Worm (Caenorhabditis elegans) whole organism, late embryonic: ENCODE results near the gene ZK899.2.

Source experiments
- C08G9.2 ChIP-seq: sonication (generic microtip); optimal IDR thresholded peaks from 2 replicates; lab custom pipeline; 2016; ENCODE audit warnings: mild to moderate bottlenecking, missing genetic modification characterization, moderate library complexity, missing compliant biosample characterization
- C38D4.7 ChIP-seq: fragments of 200-800 bp; sonication (Bioruptor generic); optimal IDR thresholded peaks from 2 replicates; lab custom pipeline; 2018; ENCODE audit warnings: mild to moderate bottlenecking, missing genetic modification characterization, moderate library complexity, missing compliant biosample characterization
- F13H6.1 ChIP-seq: sonication (generic microtip); optimal IDR thresholded peaks from 2 replicates; lab custom pipeline; 2016; ENCODE audit warnings: missing genetic modification characterization, missing compliant biosample characterization
- K02D7.2 ChIP-seq: sonication (generic microtip); optimal IDR thresholded peaks from 2 replicates; lab custom pipeline; 2017; ENCODE audit warnings: mild to moderate bottlenecking, missing genetic modification characterization, missing compliant biosample characterization
- T23F11.4 ChIP-seq: fragments of 200-800 bp; sonication (Bioruptor generic); optimal IDR thresholded peaks from 2 replicates; lab custom pipeline; 2018; ENCODE audit warnings: mild to moderate bottlenecking, missing genetic modification characterization, missing compliant biosample characterization
- ahr-1 ChIP-seq: sonication (generic microtip); optimal IDR thresholded peaks from 2 replicates; lab custom pipeline; 2016; ENCODE audit warnings: missing genetic modification characterization, missing compliant biosample characterization
- ceh-2 ChIP-seq: sonication (generic microtip); optimal IDR thresholded peaks from 2 replicates; lab custom pipeline; 2016; ENCODE audit warnings: missing genotype, missing genetic modification characterization, missing compliant biosample characterization
- ceh-22 ChIP-seq: sonication (generic microtip); optimal IDR thresholded peaks from 2 replicates; lab custom pipeline; 2017; ENCODE audit warnings: missing biosample characterization, missing genetic modification characterization
- ceh-31 ChIP-seq: sonication (generic microtip); optimal IDR thresholded peaks from 2 replicates; lab custom pipeline; 2016; ENCODE audit warnings: missing genetic modification characterization, missing compliant biosample characterization
- ceh-45 ChIP-seq: fragments of 200-800 bp; sonication (Bioruptor generic); IDR thresholded peaks from 2 replicates; pipeline ENCODE4 v1.3.6; 2022; ENCODE audit warnings: missing genetic modification reagents, missing genetic modification characterization, missing compliant biosample characterization
- che-1 ChIP-seq: sonication (generic microtip); optimal IDR thresholded peaks from 2 replicates; lab custom pipeline; 2016; ENCODE audit warnings: mild to moderate bottlenecking, missing genetic modification characterization, missing compliant biosample characterization
- dmd-4 ChIP-seq: sonication (generic microtip); optimal IDR thresholded peaks from 2 replicates; lab custom pipeline; 2016; ENCODE audit warnings: borderline replicate concordance, missing genetic modification characterization, missing compliant biosample characterization
- elt-2 ChIP-seq: sonication (generic microtip); optimal IDR thresholded peaks from 2 replicates; lab custom pipeline; 2016; ENCODE audit warnings: missing genetic modification reagents, missing genetic modification characterization, missing compliant biosample characterization
- ets-4 ChIP-seq: sonication (generic microtip); optimal IDR thresholded peaks from 2 replicates; lab custom pipeline; 2016; ENCODE audit warnings: missing genetic modification characterization, missing compliant biosample characterization
- eyg-1 ChIP-seq: sonication (generic microtip); optimal IDR thresholded peaks from 2 replicates; lab custom pipeline; 2016; ENCODE audit warnings: missing genotype, missing genetic modification characterization, missing compliant biosample characterization
- fax-1 ChIP-seq: sonication (generic microtip); optimal IDR thresholded peaks from 2 replicates; lab custom pipeline; 2016; ENCODE audit warnings: missing genotype, missing genetic modification characterization, missing compliant biosample characterization
- gmeb-2 ChIP-seq: sonication (generic microtip); optimal IDR thresholded peaks from 2 replicates; lab custom pipeline; 2016; ENCODE audit warnings: missing genetic modification characterization, inconsistent platforms, missing compliant biosample characterization
- lim-6 ChIP-seq: sonication (generic microtip); optimal IDR thresholded peaks from 2 replicates; lab custom pipeline; 2016; ENCODE audit warnings: missing genetic modification characterization, missing compliant biosample characterization
- nhr-232 ChIP-seq: sonication (generic microtip); optimal IDR thresholded peaks from 2 replicates; lab custom pipeline; 2016; ENCODE audit warnings: missing genetic modification characterization, missing compliant biosample characterization
- odd-2 ChIP-seq: sonication (generic microtip); optimal IDR thresholded peaks from 2 replicates; lab custom pipeline; 2017; ENCODE audit warnings: antibody characterized with exemption, mild to moderate bottlenecking, missing genetic modification characterization, missing compliant biosample characterization
- pag-3 ChIP-seq: sonication (generic microtip); optimal IDR thresholded peaks from 2 replicates; lab custom pipeline; 2016; ENCODE audit warnings: missing compliant biosample characterization, missing genetic modification characterization, borderline replicate concordance
- pat-9 ChIP-seq: fragments of 200-800 bp; sonication (Bioruptor generic); optimal IDR thresholded peaks from 2 replicates; lab custom pipeline; 2018; ENCODE audit warnings: mild to moderate bottlenecking, missing genetic modification characterization, moderate library complexity, missing compliant biosample characterization
- pqm-1 ChIP-seq: sonication (generic microtip); optimal IDR thresholded peaks from 2 replicates; lab custom pipeline; 2016; ENCODE audit warnings: missing genetic modification characterization, missing compliant biosample characterization
- sox-4 ChIP-seq: sonication (generic microtip); optimal IDR thresholded peaks from 2 replicates; lab custom pipeline; 2017; ENCODE audit warnings: mild to moderate bottlenecking, missing genetic modification characterization, inconsistent platforms, missing compliant biosample characterization
- syd-9 ChIP-seq: sonication (generic microtip); optimal IDR thresholded peaks from 2 replicates; lab custom pipeline; 2016; ENCODE audit warnings: mild to moderate bottlenecking, missing genetic modification characterization, moderate library complexity, missing compliant biosample characterization
- tbx-2 ChIP-seq: sonication (generic microtip); optimal IDR thresholded peaks from 2 replicates; lab custom pipeline; 2016; ENCODE audit warnings: missing genetic modification characterization, missing compliant biosample characterization
- tbx-7 ChIP-seq: sonication (generic microtip); optimal IDR thresholded peaks from 2 replicates; lab custom pipeline; 2016; ENCODE audit warnings: missing genotype, missing genetic modification characterization, missing compliant biosample characterization
- ttx-3 ChIP-seq: sonication (generic microtip); optimal IDR thresholded peaks from 2 replicates; lab custom pipeline; 2016; ENCODE audit warnings: missing genetic modification reagents, missing genetic modification characterization, missing compliant biosample characterization
- unc-3 ChIP-seq, 2 experiments: fragments of 200-800 bp in 1 of 2; sonication (Bioruptor generic) in 1 of 2; sonication (generic microtip) in 1 of 2; conservative IDR thresholded peaks in 1 of 2; optimal IDR thresholded peaks in 1 of 2; 2 replicates each; pipeline versions ENCODE4 v1.3.6 to Lab custom; 2016 to 2022; ENCODE audit warnings: missing compliant biosample characterization in 2 of 2, missing genetic modification characterization in 2 of 2, missing genetic modification reagents in 1 of 2
- unc-42 ChIP-seq: sonication (generic microtip); optimal IDR thresholded peaks from 2 replicates; lab custom pipeline; 2016; ENCODE audit warnings: missing genotype, missing genetic modification characterization, missing compliant biosample characterization
- zip-5 ChIP-seq: sonication (generic microtip); optimal IDR thresholded peaks from 2 replicates; lab custom pipeline; 2016; ENCODE audit warnings: missing genetic modification characterization, missing compliant biosample characterization

Gene ZK899.2

DNA sequence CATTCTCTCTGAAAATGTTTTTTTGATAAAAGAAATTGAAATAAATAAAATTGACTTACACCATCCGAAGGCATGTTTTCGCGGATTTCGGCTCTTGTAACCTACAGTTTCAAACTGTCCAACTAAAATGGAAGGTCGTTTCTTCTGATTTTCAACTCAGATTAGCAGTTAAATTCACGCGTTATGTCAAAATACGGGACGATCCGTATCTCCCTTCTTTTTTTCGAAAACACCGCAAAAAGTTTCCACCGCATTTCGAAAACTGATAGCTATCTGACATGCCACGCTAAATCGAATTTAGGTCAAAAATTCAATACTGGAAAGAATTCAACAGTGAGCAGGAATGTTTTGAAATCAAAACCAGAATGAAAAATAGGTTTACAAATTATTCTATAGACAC lies 6.3 kb upstream of the ZK899.2 start, which contains the start of gene tba-8:
tba-8 (minus strand) TSS at position 207 of the 400 bp plus-strand sequence.
- no peak for TF ChIP-seq ets-4 (tag; lab: Kevin White, UChicago)
- no peak for TF ChIP-seq pag-3 (tag; lab: Kevin White, UChicago)
- no peak for TF ChIP-seq ceh-2 (tag; lab: Kevin White, UChicago)
- no peak for TF ChIP-seq ceh-31 (tag; lab: Kevin White, UChicago)
- TF ChIP-seq tbx-2 (tag; lab: Kevin White, UChicago) = no peak
- no peak for TF ChIP-seq ceh-22 (tag; lab: Kevin White, UChicago)
- TF ChIP-seq lim-6 (tag; lab: Kevin White, UChicago) = no peak
- TF ChIP-seq che-1 = no peak

DNA sequence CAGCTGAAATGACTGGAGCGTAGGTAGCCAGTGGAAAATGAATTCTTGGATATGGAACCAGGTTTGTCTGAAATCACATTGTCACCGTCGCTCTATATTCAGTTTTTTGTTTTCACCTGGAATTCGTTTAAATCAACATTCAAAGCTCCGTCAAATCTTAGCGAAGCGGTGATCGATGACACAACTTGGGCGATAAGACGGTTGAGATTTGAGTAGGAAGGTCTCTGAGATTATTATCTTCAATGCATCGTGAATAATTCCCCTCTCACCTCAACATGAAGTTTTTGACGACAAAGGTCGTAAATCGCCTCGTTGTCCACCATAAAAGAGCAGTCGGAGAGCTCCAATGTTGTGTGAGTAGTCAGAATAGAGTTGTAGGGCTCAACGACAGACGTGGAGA lies 4.8 kb upstream of the ZK899.2 start:
- TF ChIP-seq pat-9 = no peak
- no peak for TF ChIP-seq unc-3 (GFP tag; conservative IDR thresholded peaks at IDR 0.05; lab: Robert Waterston, UW)
- TF ChIP-seq unc-3 (tag; optimal IDR thresholded peaks at IDR 0.05; lab: Kevin White, UChicago) = no peak
- no peak for TF ChIP-seq zip-5
- no peak for TF ChIP-seq ahr-1
- no peak for TF ChIP-seq F13H6.1
- TF ChIP-seq gmeb-2 (tag; lab: Kevin White, UChicago) = no peak
- TF ChIP-seq odd-2 (tag; lab: Kevin White, UChicago) = no peak
- no peak for TF ChIP-seq tbx-7
- no peak for TF ChIP-seq pqm-1 (tag; lab: Kevin White, UChicago)
- TF ChIP-seq ceh-22 (tag; lab: Kevin White, UChicago) = no peak
- no peak for TF ChIP-seq unc-42
- no peak for TF ChIP-seq sox-4 (tag; lab: Kevin White, UChicago)
- no peak for TF ChIP-seq T23F11.4
- no peak for TF ChIP-seq fax-1 (tag; lab: Kevin White, UChicago)

DNA sequence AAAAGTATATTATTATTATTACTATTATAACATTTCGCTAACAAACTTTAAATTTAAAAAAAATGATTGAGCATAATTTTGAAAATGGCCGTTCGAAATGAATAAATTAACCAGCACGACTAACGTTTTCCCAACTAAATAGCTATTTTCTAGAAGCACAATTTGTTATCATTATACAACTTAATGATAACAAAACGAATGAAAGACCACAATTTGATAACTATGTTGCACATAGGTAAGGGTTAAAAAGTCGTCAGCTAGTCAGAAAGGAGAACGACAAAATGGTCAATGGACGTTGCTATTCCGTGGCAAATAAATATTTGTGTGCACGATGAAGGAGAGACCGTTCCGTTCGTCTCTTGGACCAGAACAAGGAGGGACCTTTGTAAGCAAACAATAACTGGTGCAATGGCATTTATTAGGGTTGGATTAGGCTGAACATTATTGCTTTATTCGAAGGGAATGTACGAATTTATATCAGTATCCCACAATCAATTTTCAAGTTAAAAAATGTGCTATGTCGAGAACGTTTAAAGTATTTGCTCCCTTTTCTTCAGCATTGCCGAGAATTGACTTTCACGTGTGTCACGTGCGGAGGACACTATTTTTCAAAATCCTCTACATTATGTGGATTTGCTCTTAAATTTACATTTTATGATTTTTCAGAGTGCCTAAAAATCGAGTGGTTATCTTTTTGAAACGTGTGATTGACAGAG lies 847 bp upstream of the ZK899.2 start, which contains the start of gene ZK899.3:
ZK899.3 (plus strand) TSS at position 666 of the 716 bp plus-strand sequence.
- TF ChIP-seq eyg-1 (tag; lab: Kevin White, UChicago) = no peak
- no peak for TF ChIP-seq nhr-232
- peak; percentile 63 for TF ChIP-seq elt-2

DNA sequence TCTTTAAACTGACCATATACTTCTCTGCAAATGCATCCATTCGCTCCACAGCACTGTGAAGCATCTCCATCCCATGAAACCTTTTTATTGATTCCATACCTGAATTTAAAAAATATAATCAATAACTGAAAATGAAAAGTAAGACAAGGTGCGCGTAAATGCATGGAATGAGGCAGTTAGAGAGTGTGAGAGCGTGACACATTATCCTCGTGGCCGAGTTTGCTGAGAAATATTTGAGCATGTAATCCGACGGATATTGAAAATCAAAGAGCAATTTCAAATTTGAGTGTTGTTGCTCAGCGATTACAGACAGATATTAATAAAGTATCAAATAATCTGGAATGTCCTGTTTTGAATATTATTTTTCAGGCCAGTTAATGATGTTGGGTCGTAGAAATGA lies 2.5 kb downstream of the ZK899.2 start, which contains the start of gene ZK899.7:
ZK899.7 (minus strand) TSS at position 101 of the 400 bp plus-strand sequence.
- TF ChIP-seq ets-4 (tag; lab: Kevin White, UChicago) = no peak
- no peak for TF ChIP-seq unc-42
- TF ChIP-seq ceh-45 (GFP tag; lab: Robert Waterston, UW) = no peak
- no peak for TF ChIP-seq T23F11.4
- no peak for TF ChIP-seq pat-9
- TF ChIP-seq dmd-4 (tag; lab: Kevin White, UChicago) = no peak
- TF ChIP-seq pag-3 (tag; lab: Kevin White, UChicago) = no peak
- no peak for TF ChIP-seq C38D4.7
- TF ChIP-seq syd-9 (tag; lab: Kevin White, UChicago) = no peak
- TF ChIP-seq lim-6 (tag; lab: Kevin White, UChicago) = no peak
- TF ChIP-seq odd-2 (tag; lab: Kevin White, UChicago) = no peak
- no peak for TF ChIP-seq eyg-1 (tag; lab: Kevin White, UChicago)
- TF ChIP-seq fax-1 (tag; lab: Kevin White, UChicago) = no peak

DNA sequence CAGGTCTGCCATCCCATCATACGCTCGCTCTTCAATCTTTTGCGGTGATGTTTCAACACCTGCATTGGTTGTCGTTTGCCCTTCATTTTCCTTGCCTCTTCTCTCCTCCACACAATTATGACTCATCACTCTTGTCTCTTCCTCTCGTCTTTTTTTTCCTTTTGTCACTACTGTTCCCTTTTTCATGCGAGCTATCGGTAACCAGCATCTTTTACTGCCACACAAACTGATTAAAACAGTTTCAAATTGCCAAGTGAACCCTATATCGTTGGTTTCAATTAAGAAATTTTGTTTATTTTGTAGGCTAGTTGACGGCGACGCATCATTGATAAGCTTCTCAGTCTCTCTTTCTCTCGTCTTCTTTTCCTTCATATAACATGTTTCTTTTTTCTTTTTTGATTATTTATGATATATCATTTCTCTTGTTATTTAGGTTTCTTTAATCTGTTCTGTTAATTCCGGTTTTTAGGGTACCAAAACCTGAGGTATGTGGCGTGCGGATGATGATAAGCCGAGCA lies 5.6 kb downstream of the ZK899.2 start, which contains the start of gene ZK899.1:
ZK899.1 (plus strand) TSS at position 468 of the 518 bp plus-strand sequence.
- TF ChIP-seq elt-2 = peak; percentile 49
- TF ChIP-seq K02D7.2 = no peak
- TF ChIP-seq pag-3 (tag; lab: Kevin White, UChicago) = no peak
- TF ChIP-seq ttx-3 (tag; lab: Kevin White, UChicago) = no peak
- no peak for TF ChIP-seq gmeb-2 (tag; lab: Kevin White, UChicago)
- no peak for TF ChIP-seq C08G9.2
